Worm (Caenorhabditis elegans) whole organism, midembryonic: ENCODE measurements around the gene Y37D8A.29.

Experiments used
- T22C8.4 ChIP-seq: fragments of 200-800 bp; sonication (Bioruptor generic); IDR thresholded peaks from 2 replicates; pipeline ENCODE4 v1.3.6; 2022; ENCODE audit warnings: missing genetic modification characterization, missing compliant biosample characterization
- flt-1 ChIP-seq: fragments of 200-800 bp; sonication (Bioruptor generic); IDR thresholded peaks from 2 replicates; pipeline ENCODE4 v1.3.6; 2022; ENCODE audit warnings: missing genetic modification characterization, missing compliant biosample characterization
- klf-2 ChIP-seq: fragments of 200-800 bp; sonication (Bioruptor generic); conservative IDR thresholded peaks from 2 replicates; pipeline ENCODE4 v1.3.6; 2022; ENCODE audit warnings: missing genetic modification reagents, missing genetic modification characterization, missing compliant biosample characterization
- ref-1 ChIP-seq: fragments of 200-800 bp; sonication (Bioruptor generic); conservative IDR thresholded peaks from 2 replicates; pipeline ENCODE4 v1.3.6; 2022; ENCODE audit warnings: missing genetic modification reagents, missing genetic modification characterization, missing compliant biosample characterization
- ztf-23 ChIP-seq: fragments of 200-800 bp; sonication (Bioruptor generic); IDR thresholded peaks from 2 replicates; pipeline ENCODE4 v1.3.6; 2022; ENCODE audit warnings: missing genetic modification reagents, missing genetic modification characterization, missing compliant biosample characterization
- ztf-29 ChIP-seq: fragments of 200-800 bp; sonication (Bioruptor generic); IDR thresholded peaks from 2 replicates; pipeline ENCODE4 v1.3.6; 2022; ENCODE audit warnings: missing genetic modification reagents, missing genetic modification characterization, missing compliant biosample characterization

ce11 chrIII:12920810-12921209 lies 29.3 kb upstream of the Y37D8A.29 start:
- TF ChIP-seq ztf-29 (GFP tag; lab: Robert Waterston, UW) (no peak), flt-1 (GFP tag; lab: Robert Waterston, UW) (no peak), ref-1 (GFP tag; lab: Robert Waterston, UW) (no peak), ztf-23 (GFP tag; lab: Robert Waterston, UW) (no peak), T22C8.4 (GFP tag; lab: Robert Waterston, UW) (no peak), klf-2 (no peak)
